Worm (Caenorhabditis elegans): ENCODE results near the gene rnp-2.
"Not testable (repeated sequence)": the region's sequence is repeated elsewhere in the genome, so short reads cannot be mapped to it uniquely, and the experiment has no call there.

rnp-2 gene

DNA sequence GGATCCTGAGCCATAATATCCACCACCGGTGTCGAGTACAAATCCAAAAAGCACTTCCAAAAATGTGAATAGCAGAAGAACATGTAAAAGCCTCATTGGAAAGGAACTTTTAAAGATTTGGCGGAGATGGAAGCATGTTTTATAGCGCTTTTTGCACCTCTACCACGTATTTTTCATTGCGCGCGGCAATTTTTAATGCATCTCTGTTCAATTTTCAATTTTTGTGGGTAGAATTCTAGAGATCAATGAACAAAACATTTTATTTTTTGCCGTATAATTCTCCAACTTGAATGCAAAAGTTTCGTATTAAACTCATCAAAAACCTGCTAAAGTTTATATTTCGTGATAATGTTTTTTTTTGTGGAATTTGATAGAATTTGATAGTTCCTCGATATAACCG lies 34.4 kb upstream of the rnp-2 start, which contains the start of gene F49F1.9:
TSS of gene F49F1.9 (minus strand) at position 101 of the 400 bp plus-strand sequence.
- TF ChIP-seq madf-5 (GFP tag; IDR thresholded peaks at IDR 0.05) (no peak), nhr-11 (tag; optimal IDR thresholded peaks at IDR 0.05) (no peak), zip-2 (tag; optimal IDR thresholded peaks at IDR 0.05) (no peak), mxl-3 (GFP tag; optimal IDR thresholded peaks at IDR 0.05) (no peak), tra-1 (GFP tag; IDR thresholded peaks at IDR 0.05) (no peak), Y105C5A.15 (GFP tag; IDR thresholded peaks at IDR 0.05) (no peak), lin-1 (GFP tag; IDR thresholded peaks at IDR 0.05) (no peak), arid-1 (GFP tag; conservative IDR thresholded peaks at IDR 0.05) (no peak)

DNA sequence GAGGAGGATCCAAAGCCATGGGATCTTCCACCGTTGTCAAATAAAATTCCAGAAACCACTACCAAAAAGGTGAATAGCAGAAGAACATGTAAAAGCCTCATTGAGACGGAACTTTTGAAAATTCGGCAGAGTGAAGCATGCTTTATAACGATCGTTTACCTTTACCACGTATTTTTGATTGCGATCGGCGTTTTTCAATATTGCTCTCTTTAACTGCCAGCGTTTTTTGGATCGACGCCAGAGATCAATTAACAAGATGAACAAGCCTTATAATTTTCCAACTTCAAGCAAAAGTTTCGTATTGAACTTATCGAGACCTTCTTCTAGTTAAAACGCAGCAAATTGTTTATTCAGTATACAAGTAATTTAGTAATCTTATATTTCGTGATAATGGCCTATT lies 32.9 kb upstream of the rnp-2 start, which contains the start of gene F49F1.10:
TSS of gene F49F1.10 (minus strand) at position 101 of the 400 bp plus-strand sequence.
- TF ChIP-seq lin-38 (GFP tag; IDR thresholded peaks at IDR 0.05) (no peak), nhr-41 (GFP tag; IDR thresholded peaks at IDR 0.05) (no peak), hlh-11 (tag; optimal IDR thresholded peaks at IDR 0.05) (no peak)

DNA sequence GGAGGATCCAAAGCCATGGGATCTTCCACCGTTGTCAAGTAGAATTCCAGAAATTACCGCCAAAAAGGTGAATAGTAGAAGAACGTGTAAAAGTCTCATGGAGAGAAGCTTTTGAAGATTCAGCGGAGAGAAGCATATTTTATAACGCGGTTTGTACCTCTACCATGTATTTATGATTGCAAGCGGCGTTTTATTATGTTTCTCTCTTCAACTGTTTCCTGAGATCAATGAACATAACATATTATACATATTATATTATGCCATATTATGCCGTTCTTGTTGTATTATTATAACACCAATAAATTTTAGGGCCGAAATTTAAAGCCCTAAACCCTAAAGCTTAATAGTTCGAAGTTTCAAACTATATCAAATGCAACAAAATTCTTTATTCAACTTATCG lies 31.6 kb upstream of the rnp-2 start, which contains the start of gene F49F1.18:
TSS of gene F49F1.18 (minus strand) at position 101 of the 400 bp plus-strand sequence.
- TF ChIP-seq hif-1 (tag; optimal IDR thresholded peaks at IDR 0.05) (no peak), fkh-10 (GFP tag; optimal IDR thresholded peaks at IDR 0.05) (no peak), dpl-1 (GFP tag; optimal IDR thresholded peaks at IDR 0.05) (no peak), ceh-62 (tag; optimal IDR thresholded peaks at IDR 0.05) (no peak), pqm-1 (tag; optimal IDR thresholded peaks at IDR 0.05) (no peak), zip-11 (GFP tag; IDR thresholded peaks at IDR 0.05) (no peak), aha-1 (tag) (no peak), mep-1 (tag; optimal IDR thresholded peaks at IDR 0.05) (no peak), ceh-44 (GFP tag; IDR thresholded peaks at IDR 0.05) (no peak), mdl-1 (tag; optimal IDR thresholded peaks at IDR 0.05) (no peak), mxl-3 (GFP tag; optimal IDR thresholded peaks at IDR 0.05) (no peak), F44E2.7 (GFP tag; IDR thresholded peaks at IDR 0.05) (no peak), ZK337.2 (GFP tag; IDR thresholded peaks at IDR 0.05) (no peak), D1046.2 (GFP tag; IDR thresholded peaks at IDR 0.05) (no peak), tag-97 (GFP tag; IDR thresholded peaks at IDR 0.05) (no peak)

DNA sequence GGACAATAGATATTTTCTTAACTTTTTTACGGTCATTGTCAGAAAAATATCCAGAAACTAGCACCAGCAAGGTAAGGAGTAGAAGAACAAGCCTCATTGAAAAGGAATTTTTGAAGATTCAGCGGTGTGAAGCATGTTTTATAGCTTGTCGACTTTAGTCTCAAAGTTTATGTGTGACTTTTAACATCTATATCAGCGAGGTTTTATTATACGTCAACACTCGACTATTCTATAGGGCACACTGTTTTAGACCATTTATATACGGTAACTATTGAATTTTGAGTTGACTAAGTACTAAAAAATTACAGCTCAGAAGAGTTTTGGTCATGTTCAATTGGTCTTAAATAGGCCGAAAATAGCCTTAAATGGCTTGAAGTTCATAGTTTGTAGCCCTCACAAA lies 30.6 kb upstream of the rnp-2 start, which contains the start of gene F49F1.11:
TSS of gene F49F1.11 (minus strand) at position 101 of the 400 bp plus-strand sequence.
- TF ChIP-seq R02D3.7 (tag; optimal IDR thresholded peaks at IDR 0.05) = no peak
- TF ChIP-seq Y105C5A.15 (GFP tag; IDR thresholded peaks at IDR 0.05) = no peak
- TF ChIP-seq cey-2 (tag; optimal IDR thresholded peaks at IDR 0.05; ENCODE audit: borderline replicate concordance, insufficient read depth) = no peak
- TF ChIP-seq zip-11 (GFP tag; IDR thresholded peaks at IDR 0.05) = no peak

DNA sequence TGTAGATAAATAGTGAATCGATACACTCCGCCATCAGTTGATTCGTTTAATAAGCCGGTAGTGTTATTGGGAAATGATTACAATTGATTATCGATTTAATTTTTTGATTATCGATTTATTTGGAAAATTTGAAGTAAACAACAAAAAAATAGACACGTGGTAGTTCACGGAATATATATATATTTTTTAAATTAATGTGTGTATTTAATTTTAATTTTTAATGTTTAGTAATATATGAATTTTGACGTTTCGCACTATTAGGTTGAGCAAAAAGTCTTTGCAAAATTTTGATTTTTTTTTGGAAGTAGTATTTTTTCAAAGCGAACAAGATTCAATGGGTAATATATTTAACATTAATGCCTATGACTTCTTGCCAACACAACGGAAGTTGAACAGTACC lies 28.9 kb upstream of the rnp-2 start, which contains the start of gene F49F1.12:
TSS of gene F49F1.12 (minus strand) at position 101 of the 400 bp plus-strand sequence.
- TF ChIP-seq lin-38 (GFP tag; IDR thresholded peaks at IDR 0.05); nhr-76 (tag; optimal IDR thresholded peaks at IDR 0.05); daf-12 (tag; optimal IDR thresholded peaks at IDR 0.05): not testable (repeated sequence)

DNA sequence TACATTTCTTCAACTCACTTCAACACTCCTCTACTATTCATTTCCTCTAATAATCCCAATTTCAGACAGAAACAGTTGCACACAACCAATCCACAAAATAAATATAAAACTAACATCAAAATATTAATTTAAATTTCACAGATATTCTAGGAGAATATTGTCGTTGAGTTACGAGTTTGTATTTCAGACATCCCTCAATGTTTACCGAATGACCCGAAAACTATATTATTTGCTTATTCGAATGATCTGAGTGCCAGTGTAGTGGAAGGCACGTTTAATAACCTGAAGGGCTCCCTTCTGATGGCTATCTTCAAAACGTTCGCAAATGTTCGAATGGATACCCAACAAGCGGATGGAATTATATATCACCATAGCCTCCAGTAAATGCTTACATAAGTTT lies 27.1 kb upstream of the rnp-2 start, which contains the start of gene R07C12.3:
TSS of gene R07C12.3 (plus strand) at position 301 of the 400 bp plus-strand sequence.
- TF ChIP-seq hmg-1.1 (GFP tag; IDR thresholded peaks at IDR 0.05) (no peak), nhr-10 (tag; optimal IDR thresholded peaks at IDR 0.05) (no peak), Y75B8A.6 (GFP tag; IDR thresholded peaks at IDR 0.05) (no peak), Y5F2A.4 (GFP tag; optimal IDR thresholded peaks at IDR 0.05) (no peak), D1046.2 (GFP tag; IDR thresholded peaks at IDR 0.05) (no peak), aly-2 (tag; optimal IDR thresholded peaks at IDR 0.05) (no peak), Y105C5A.15 (GFP tag; IDR thresholded peaks at IDR 0.05) (no peak), unc-62 (GFP tag; optimal IDR thresholded peaks at IDR 0.05 in 1 of 2) (peak in 1 of 2 experiments; percentile 36), unc-62 (tag; optimal IDR thresholded peaks at IDR 0.05) (no peak), T26A8.4 (GFP tag; IDR thresholded peaks at IDR 0.05) (no peak)
